Worm (Caenorhabditis elegans) whole organism, midembryonic: Measurements from ENCODE around the gene srt-8.

Experiments
- T22C8.4 ChIP-seq: fragments of 200-800 bp; sonication (Bioruptor generic); IDR thresholded peaks from 2 replicates; pipeline ENCODE4 v1.3.6; 2022; ENCODE audit warnings: missing genetic modification characterization, missing compliant biosample characterization
- cog-1 ChIP-seq: sonication (generic microtip); optimal IDR thresholded peaks from 2 replicates; lab custom pipeline; 2016; ENCODE audit warnings: missing genetic modification characterization, missing compliant biosample characterization
- flt-1 ChIP-seq: fragments of 200-800 bp; sonication (Bioruptor generic); IDR thresholded peaks from 2 replicates; pipeline ENCODE4 v1.3.6; 2022; ENCODE audit warnings: missing genetic modification characterization, missing compliant biosample characterization
- klf-2 ChIP-seq: fragments of 200-800 bp; sonication (Bioruptor generic); conservative IDR thresholded peaks from 2 replicates; pipeline ENCODE4 v1.3.6; 2022; ENCODE audit warnings: missing genetic modification reagents, missing genetic modification characterization, missing compliant biosample characterization
- med-1 ChIP-seq: sonication (generic microtip); optimal IDR thresholded peaks from 2 replicates; lab custom pipeline; 2017; ENCODE audit warnings: missing genetic modification characterization, mild to moderate bottlenecking, missing compliant biosample characterization, antibody characterized with exemption, missing genetic modification reagents; ENCODE audit not compliant: insufficient read depth
- ref-1 ChIP-seq: fragments of 200-800 bp; sonication (Bioruptor generic); conservative IDR thresholded peaks from 2 replicates; pipeline ENCODE4 v1.3.6; 2022; ENCODE audit warnings: missing genetic modification reagents, missing genetic modification characterization, missing compliant biosample characterization
- tab-1 ChIP-seq: fragments of 200-800 bp; sonication (Bioruptor generic); IDR thresholded peaks from 2 replicates; pipeline ENCODE4 v1.3.6; 2022; ENCODE audit warnings: missing genetic modification characterization, missing compliant biosample characterization
- ztf-23 ChIP-seq: fragments of 200-800 bp; sonication (Bioruptor generic); IDR thresholded peaks from 2 replicates; pipeline ENCODE4 v1.3.6; 2022; ENCODE audit warnings: missing genetic modification reagents, missing genetic modification characterization, missing compliant biosample characterization
- ztf-29 ChIP-seq: fragments of 200-800 bp; sonication (Bioruptor generic); IDR thresholded peaks from 2 replicates; pipeline ENCODE4 v1.3.6; 2022; ENCODE audit warnings: missing genetic modification reagents, missing genetic modification characterization, missing compliant biosample characterization

srt-8 gene

ce11 chrV:3124912-3125311 lies 38.6 kb downstream of the srt-8 start, which contains the start of gene Y73C8C.12:
Y73C8C.12 (plus strand) TSS chrV:3125212.
- TF ChIP-seq T22C8.4 (GFP tag; lab: Robert Waterston, UW) = no peak
- no peak for TF ChIP-seq ztf-23 (GFP tag; lab: Robert Waterston, UW)
- TF ChIP-seq tab-1 (GFP tag; lab: Robert Waterston, UW) = no peak
- TF ChIP-seq med-1 (GFP tag; lab: Kevin White, UChicago) = no peak
- TF ChIP-seq flt-1 (GFP tag; lab: Robert Waterston, UW) = no peak
- no peak for TF ChIP-seq ref-1 (GFP tag; lab: Robert Waterston, UW)
- TF ChIP-seq ztf-29 (GFP tag; lab: Robert Waterston, UW) = no peak
- TF ChIP-seq cog-1 (tag; lab: Kevin White, UChicago) = no peak
- no peak for TF ChIP-seq klf-2

ce11 chrV:3127670-3128069 lies 41.3 kb downstream of the srt-8 start, which contains the start of gene Y73C8C.10:
Y73C8C.10 (minus strand) TSS chrV:3127770.
- TF ChIP-seq ztf-23 (GFP tag; lab: Robert Waterston, UW) (no peak), klf-2 (no peak), ztf-29 (GFP tag; lab: Robert Waterston, UW) (no peak), ref-1 (GFP tag; lab: Robert Waterston, UW) (no peak), tab-1 (GFP tag; lab: Robert Waterston, UW) (no peak), cog-1 (tag; lab: Kevin White, UChicago) (no peak)

ce11 chrV:3128803-3129202 lies 42.4 kb downstream of the srt-8 start, which contains the start of gene tat-6:
tat-6 (plus strand) TSS chrV:3129103.
- no peak for TF ChIP-seq med-1 (GFP tag; lab: Kevin White, UChicago)

- no peak for TF ChIP-seq cog-1 (tag; lab: Kevin White, UChicago)
- peak; percentile 48; the same call in 1 of the 2 replicates for TF ChIP-seq flt-1 (GFP tag; lab: Robert Waterston, UW)
Measured at ce11 chrV:3132116-3132515, 45.8 kb downstream of the srt-8 start.

ce11 chrV:3133293-3133755 lies 47.0 kb downstream of the srt-8 start, which contains the start of gene F02C9.2:
F02C9.2 (plus strand) TSS chrV:3133705.
- no peak for TF ChIP-seq ztf-23 (GFP tag; lab: Robert Waterston, UW)
- no peak for TF ChIP-seq tab-1 (GFP tag; lab: Robert Waterston, UW)
- TF ChIP-seq med-1 (GFP tag; lab: Kevin White, UChicago) = no peak
- TF ChIP-seq cog-1 (tag; lab: Kevin White, UChicago) = no peak
- TF ChIP-seq flt-1 (GFP tag; lab: Robert Waterston, UW) = no peak
- TF ChIP-seq T22C8.4 (GFP tag; lab: Robert Waterston, UW) = no peak
- no peak for TF ChIP-seq ref-1 (GFP tag; lab: Robert Waterston, UW)
- TF ChIP-seq klf-2 = no peak
- TF ChIP-seq ztf-29 (GFP tag; lab: Robert Waterston, UW) = no peak
